Worm (Caenorhabditis elegans) whole organism, L3 larva: ENCODE results near the gene acs-21.

Experiments
- ceh-82 ChIP-seq: fragments of 150-350 bp; optimal IDR thresholded peaks from 2 replicates; lab custom pipeline; 2014; ENCODE audit warnings: missing biosample characterization, missing genetic modification characterization
- fkh-10 ChIP-seq: sonication (generic microtip); optimal IDR thresholded peaks from 2 replicates; lab custom pipeline; 2017; ENCODE audit warnings: missing biosample characterization, missing genetic modification reagents, missing genetic modification characterization
- mdl-1 ChIP-seq: fragments of 150-350 bp; optimal IDR thresholded peaks from 2 replicates; lab custom pipeline; 2014; ENCODE audit warnings: missing biosample characterization, missing genetic modification characterization
- nhr-11 ChIP-seq: fragments of 150-350 bp; optimal IDR thresholded peaks from 2 replicates; lab custom pipeline; 2014; ENCODE audit warnings: missing biosample characterization, missing genetic modification characterization
- nhr-23 ChIP-seq: fragments of 150-350 bp; optimal IDR thresholded peaks from 2 replicates; lab custom pipeline; 2014; ENCODE audit warnings: missing biosample characterization, missing genetic modification reagents, missing genetic modification characterization
- nhr-28 ChIP-seq: fragments of 150-350 bp; optimal IDR thresholded peaks from 2 replicates; lab custom pipeline; 2014; ENCODE audit warnings: missing biosample characterization, missing genetic modification characterization
- nhr-77 ChIP-seq: fragments of 150-350 bp; optimal IDR thresholded peaks from 2 replicates; lab custom pipeline; 2014; ENCODE audit warnings: missing biosample characterization, missing genetic modification characterization
- pqm-1 ChIP-seq: fragments of 150-350 bp; optimal IDR thresholded peaks from 2 replicates; lab custom pipeline; 2017; ENCODE audit warnings: missing biosample characterization, missing genetic modification characterization, inconsistent platforms
- skn-1 ChIP-seq: fragments of 150-350 bp; optimal IDR thresholded peaks from 2 replicates; lab custom pipeline; 2014; ENCODE audit warnings: missing biosample characterization, missing genetic modification characterization
- zag-1 ChIP-seq: fragments of 150-350 bp; optimal IDR thresholded peaks from 2 replicates; lab custom pipeline; 2014; ENCODE audit warnings: missing biosample characterization, missing genetic modification characterization

- TF ChIP-seq mdl-1 (tag; lab: Kevin White, UChicago) (no peak), ceh-82 (tag; lab: Kevin White, UChicago) (no peak), pqm-1 (tag; lab: Kevin White, UChicago) (no peak), nhr-77 (tag; lab: Kevin White, UChicago) (no peak), nhr-23 (tag; lab: Kevin White, UChicago) (no peak), skn-1 (tag; lab: Kevin White, UChicago) (no peak), fkh-10 (GFP tag; lab: Kevin White, UChicago) (no peak), zag-1 (tag; lab: Kevin White, UChicago) (no peak), nhr-28 (tag; lab: Kevin White, UChicago) (no peak), nhr-11 (no peak)
Measured at ce11 chrV:3132116-3132515, 43.2 kb downstream of the acs-21 start.
